Worm (Caenorhabditis elegans): ENCODE results near the gene Y66C5A.1.

ce11 chrX:14478743-14479428 lies 23.6 kb upstream of the Y66C5A.1 start, which contains the start of gene M163.11:
- TF ChIP-seq dao-5 (tag; optimal IDR thresholded peaks at IDR 0.05) (peak; percentile 48), him-1 (tag; optimal IDR thresholded peaks at IDR 0.05) (no peak)
